Fruit fly (Drosophila melanogaster) whole organism, embryonic: ENCODE data around the gene CG32176.

ENCODE experiments used
- Antp ChIP-seq: fragments of 200-800 bp; sonication (Bioruptor generic); optimal IDR thresholded peaks from 3 replicates; lab custom pipeline; 2016; ENCODE audit warnings: missing biosample characterization, missing genetic modification characterization
- Atf3 ChIP-seq: fragments of 200-800 bp; sonication (Bioruptor generic); optimal IDR thresholded peaks from 3 replicates; lab custom pipeline; 2016; ENCODE audit warnings: missing biosample characterization, missing genetic modification characterization
- B-H2 ChIP-seq: fragments of 200-800 bp; sonication (Bioruptor generic); optimal IDR thresholded peaks from 2 replicates; lab custom pipeline; 2018; ENCODE audit warnings: missing biosample characterization, mild to moderate bottlenecking, missing genetic modification characterization
- Bteb2 ChIP-seq: fragments of 200-800 bp; sonication (Bioruptor generic); optimal IDR thresholded peaks from 2 replicates; lab custom pipeline; 2016; ENCODE audit warnings: missing biosample characterization, missing genetic modification characterization
- CG12299 ChIP-seq: fragments of 200-800 bp; sonication (Bioruptor generic); optimal IDR thresholded peaks from 2 replicates; lab custom pipeline; 2018; ENCODE audit warnings: missing biosample characterization, mild to moderate bottlenecking, missing genetic modification characterization
- CG12391 ChIP-seq: fragments of 200-800 bp; sonication (Bioruptor generic); optimal IDR thresholded peaks from 3 replicates; lab custom pipeline; 2018; ENCODE audit warnings: missing biosample characterization, mild to moderate bottlenecking, missing genetic modification characterization, moderate library complexity
- CG14050 ChIP-seq: fragments of 200-800 bp; sonication (Bioruptor generic); IDR thresholded peaks from 3 replicates; pipeline ENCODE4 v1.3.6; 2022; ENCODE audit warnings: missing biosample characterization, missing genetic modification characterization
- CG16779 ChIP-seq: fragments of 200-800 bp; sonication (Bioruptor generic); IDR thresholded peaks from 2 replicates; pipeline ENCODE4 v1.3.6; 2022; ENCODE audit warnings: missing biosample characterization, missing genetic modification characterization
- CG16813 ChIP-seq: fragments of 200-800 bp; sonication (Bioruptor generic); IDR thresholded peaks from 3 replicates; pipeline ENCODE4 v1.3.6; 2022; ENCODE audit warnings: missing biosample characterization, missing genetic modification characterization; ENCODE audit not compliant: partially characterized antibody
- CG1792 ChIP-seq: fragments of 200-800 bp; sonication (Bioruptor generic); optimal IDR thresholded peaks from 2 replicates; lab custom pipeline; 2016; ENCODE audit warnings: missing biosample characterization, missing genetic modification characterization
- CG2678 ChIP-seq: fragments of 200-800 bp; sonication (Bioruptor generic); optimal IDR thresholded peaks from 3 replicates; lab custom pipeline; 2019; ENCODE audit warnings: missing biosample characterization, mild to moderate bottlenecking, missing genetic modification characterization, moderate library complexity
- CG31365 ChIP-seq: fragments of 200-800 bp; sonication (Bioruptor generic); optimal IDR thresholded peaks from 2 replicates; lab custom pipeline; 2018; ENCODE audit warnings: missing biosample characterization, mild to moderate bottlenecking, missing genetic modification characterization
- CG3163 ChIP-seq: fragments of 200-800 bp; sonication (Bioruptor generic); optimal IDR thresholded peaks from 3 replicates; lab custom pipeline; 2016; ENCODE audit warnings: missing biosample characterization, missing genetic modification characterization
- CG34376 ChIP-seq: fragments of 200-800 bp; sonication (Bioruptor generic); optimal IDR thresholded peaks from 2 replicates; lab custom pipeline; 2018; ENCODE audit warnings: missing biosample characterization, mild to moderate bottlenecking, missing genetic modification characterization
- CG4707 ChIP-seq: fragments of 200-800 bp; sonication (Bioruptor generic); optimal IDR thresholded peaks from 2 replicates; lab custom pipeline; 2018; ENCODE audit warnings: missing biosample characterization, mild to moderate bottlenecking, missing genetic modification characterization, moderate library complexity
- CG6813 ChIP-seq: fragments of 200-800 bp; sonication (Bioruptor generic); optimal IDR thresholded peaks from 2 replicates; lab custom pipeline; 2017; ENCODE audit warnings: missing biosample characterization, missing genetic modification characterization, mild to moderate bottlenecking, moderate library complexity, missing genetic modification reagents
- CG7271 ChIP-seq: fragments of 200-800 bp; sonication (Bioruptor generic); optimal IDR thresholded peaks from 2 replicates; lab custom pipeline; 2018; ENCODE audit warnings: missing biosample characterization, mild to moderate bottlenecking, missing genetic modification characterization, moderate library complexity
- CG7372 ChIP-seq: fragments of 200-800 bp; sonication (Bioruptor generic); IDR thresholded peaks from 2 replicates; pipeline ENCODE4 v1.3.6; 2022; ENCODE audit warnings: missing biosample characterization, missing genetic modification characterization
- CG8281 ChIP-seq: fragments of 200-800 bp; sonication (Bioruptor generic); optimal IDR thresholded peaks from 2 replicates; lab custom pipeline; 2018; ENCODE audit warnings: missing biosample characterization, mild to moderate bottlenecking, missing genetic modification characterization, moderate library complexity
- CG8944 ChIP-seq: fragments of 200-800 bp; sonication (Bioruptor generic); optimal IDR thresholded peaks from 3 replicates; lab custom pipeline; 2016; ENCODE audit warnings: missing biosample characterization, missing genetic modification characterization
- CG9437 ChIP-seq: fragments of 200-800 bp; sonication (Bioruptor generic); optimal IDR thresholded peaks from 2 replicates; lab custom pipeline; 2018; ENCODE audit warnings: missing biosample characterization, mild to moderate bottlenecking, missing genetic modification characterization
- CG9932 ChIP-seq: fragments of 200-800 bp; sonication (Bioruptor generic); IDR thresholded peaks from 2 replicates; pipeline ENCODE4 v1.3.6; 2022; ENCODE audit warnings: missing biosample characterization, missing genetic modification characterization
- CrebB ChIP-seq: fragments of 200-800 bp; sonication (Bioruptor generic); optimal IDR thresholded peaks from 3 replicates; lab custom pipeline; 2018; ENCODE audit warnings: missing biosample characterization, mild to moderate bottlenecking, missing genetic modification characterization
- Dbx ChIP-seq: fragments of 200-800 bp; sonication (Bioruptor generic); IDR thresholded peaks from 3 replicates; pipeline ENCODE4 v1.3.6; 2022; ENCODE audit warnings: missing biosample characterization, missing genetic modification characterization
- Gug ChIP-seq: fragments of 200-800 bp; sonication (Bioruptor generic); IDR thresholded peaks from 4 replicates; pipeline ENCODE4 v1.3.6; 2022; ENCODE audit warnings: missing biosample characterization, missing genetic modification characterization
- H15 ChIP-seq: fragments of 200-800 bp; sonication (Bioruptor generic); IDR thresholded peaks from 3 replicates; pipeline ENCODE4 v1.3.6; 2022; ENCODE audit warnings: missing biosample characterization, missing genetic modification characterization
- HLH3B ChIP-seq: fragments of 200-800 bp; sonication (Bioruptor generic); IDR thresholded peaks from 2 replicates; pipeline ENCODE4 v1.3.6; 2022; ENCODE audit warnings: missing biosample characterization, missing genetic modification characterization
- Med ChIP-seq: fragments of 200-800 bp; sonication (Bioruptor generic); peaks from one replicate; lab custom pipeline; 2016; ENCODE audit warnings: missing biosample characterization, missing genetic modification characterization, mild to moderate bottlenecking, inconsistent platforms, moderate library complexity
- Mes4 ChIP-seq: fragments of 200-800 bp; sonication (Bioruptor generic); optimal IDR thresholded peaks from 2 replicates; lab custom pipeline; 2016; ENCODE audit warnings: missing biosample characterization, missing genetic modification characterization
- Nf-YC ChIP-seq: fragments of 200-800 bp; optimal IDR thresholded peaks from 3 replicates; lab custom pipeline; 2019; ENCODE audit warnings: missing biosample characterization, mild to moderate bottlenecking, missing genetic modification characterization, moderate library complexity
- Oaz ChIP-seq: fragments of 200-800 bp; sonication (Bioruptor generic); IDR thresholded peaks from 2 replicates; pipeline ENCODE4 v1.3.6; 2022; ENCODE audit warnings: missing biosample characterization, missing genetic modification characterization
- PHDP ChIP-seq: fragments of 200-800 bp; sonication (Bioruptor generic); optimal IDR thresholded peaks from 3 replicates; lab custom pipeline; 2018; ENCODE audit warnings: missing biosample characterization, mild to moderate bottlenecking, missing genetic modification characterization, moderate library complexity
- Pdp1 ChIP-seq, 2 experiments: fragments of 200-800 bp; sonication (Bioruptor generic); optimal IDR thresholded peaks; 3 replicates each; lab custom pipeline; 2016; ENCODE audit warnings: missing biosample characterization in 2 of 2, missing genetic modification characterization in 2 of 2, mild to moderate bottlenecking in 1 of 2, moderate library complexity in 1 of 2
- Poxn ChIP-seq: fragments of 200-800 bp; sonication (Bioruptor generic); IDR thresholded peaks from 2 replicates; pipeline ENCODE4 v1.3.6; 2022; ENCODE audit warnings: missing biosample characterization, missing genetic modification characterization
- Spps ChIP-seq: fragments of 200-800 bp; sonication (Bioruptor generic); optimal IDR thresholded peaks from 2 replicates; lab custom pipeline; 2018; ENCODE audit warnings: missing biosample characterization, mild to moderate bottlenecking, missing genetic modification characterization
- Sry-β ChIP-seq: fragments of 200-800 bp; sonication (Bioruptor generic); optimal IDR thresholded peaks from 2 replicates; lab custom pipeline; 2018; ENCODE audit warnings: missing biosample characterization, mild to moderate bottlenecking, missing genetic modification characterization, moderate library complexity
- ac ChIP-seq: fragments of 200-800 bp; sonication (Bioruptor generic); optimal IDR thresholded peaks from 3 replicates; lab custom pipeline; 2017; ENCODE audit warnings: missing biosample characterization, mild to moderate bottlenecking, missing genetic modification characterization
- bowl ChIP-seq: fragments of 200-800 bp; sonication (Bioruptor generic); IDR thresholded peaks from 2 replicates; pipeline ENCODE4 v1.3.6; 2022; ENCODE audit warnings: missing biosample characterization, missing genetic modification characterization
- cato ChIP-seq: fragments of 200-800 bp; sonication (Bioruptor generic); optimal IDR thresholded peaks from 2 replicates; lab custom pipeline; 2016; ENCODE audit warnings: missing biosample characterization, missing genetic modification characterization, borderline replicate concordance
- chif ChIP-seq, 2 experiments: fragments of 200-800 bp; sonication (Bioruptor generic); optimal IDR thresholded peaks; 3 replicates each; lab custom pipeline; 2016; ENCODE audit warnings: missing biosample characterization in 2 of 2, missing genetic modification characterization in 2 of 2
- ci ChIP-seq: fragments of 200-800 bp; sonication (Bioruptor generic); IDR thresholded peaks from 3 replicates; pipeline ENCODE4 v1.3.6; 2022; ENCODE audit warnings: missing biosample characterization, missing genetic modification characterization
- crc ChIP-seq: fragments of 200-800 bp; sonication (Bioruptor generic); optimal IDR thresholded peaks from 2 replicates; lab custom pipeline; 2016; ENCODE audit warnings: missing biosample characterization, missing genetic modification characterization
- ems ChIP-seq: fragments of 200-800 bp; sonication (Bioruptor generic); optimal IDR thresholded peaks from 3 replicates; lab custom pipeline; 2016; ENCODE audit warnings: missing biosample characterization, missing genetic modification characterization
- fu2 ChIP-seq: fragments of 200-800 bp; sonication (Bioruptor generic); optimal IDR thresholded peaks from 2 replicates; lab custom pipeline; 2016; ENCODE audit warnings: missing biosample characterization, missing genetic modification characterization
- gfzf ChIP-seq: fragments of 200-800 bp; sonication (Bioruptor generic); optimal IDR thresholded peaks from 2 replicates; lab custom pipeline; 2016; ENCODE audit warnings: missing biosample characterization, mild to moderate bottlenecking, missing genetic modification characterization, moderate library complexity
- nerfin-2 ChIP-seq: fragments of 200-800 bp; sonication (Bioruptor generic); IDR thresholded peaks from 2 replicates; pipeline ENCODE4 v1.3.6; 2022; ENCODE audit warnings: missing biosample characterization, missing genetic modification characterization; ENCODE audit not compliant: partially characterized antibody
- psq ChIP-seq: fragments of 200-800 bp; sonication (Bioruptor generic); optimal IDR thresholded peaks from 2 replicates; lab custom pipeline; 2017; ENCODE audit warnings: missing biosample characterization, missing genetic modification characterization
- row ChIP-seq: fragments of 200-800 bp; sonication (Bioruptor generic); IDR thresholded peaks from 3 replicates; pipeline ENCODE4 v1.3.6; 2022; ENCODE audit warnings: missing biosample characterization, missing genetic modification characterization
- slbo ChIP-seq: fragments of 200-800 bp; sonication (Bioruptor generic); IDR thresholded peaks from 2 replicates; pipeline ENCODE4 v1.3.6; 2022; ENCODE audit warnings: missing biosample characterization, missing genetic modification characterization
- unpg ChIP-seq: fragments of 200-800 bp; sonication (Bioruptor generic); optimal IDR thresholded peaks from 3 replicates; lab custom pipeline; 2018; ENCODE audit warnings: missing biosample characterization, mild to moderate bottlenecking, missing genetic modification characterization, moderate library complexity
- zf30C ChIP-seq: fragments of 200-800 bp; sonication (Bioruptor generic); optimal IDR thresholded peaks from 3 replicates; lab custom pipeline; 2018; ENCODE audit warnings: missing biosample characterization, mild to moderate bottlenecking, missing genetic modification characterization

Gene CG32176

dm6 chr3L:17433555-17433954 is at the start of gene CG32176, which contains the start of gene Coq4 (continued):
- peak; percentile 89 for TF ChIP-seq Nf-YC (tag; lab: Kevin White, UChicago)
- peak; percentile 69 for TF ChIP-seq CG16813 (GFP tag; lab: Robert Waterston, UW)
- TF ChIP-seq CG2678 (tag; lab: Kevin White, UChicago), result peak; percentile 97
- peak; percentile 99 for TF ChIP-seq CG9932 (GFP tag; lab: Robert Waterston, UW)
- peak; percentile 99 for TF ChIP-seq ems (GFP tag; lab: Kevin White, UChicago)
- peak; percentile 93 for TF ChIP-seq psq (GFP tag; lab: Kevin White, UChicago)
- peak; percentile 97 for TF ChIP-seq CrebB
- peak; percentile 98 to 99 for TF ChIP-seq chif (GFP tag; optimal IDR thresholded peaks at IDR 0.05; lab: Kevin White, UChicago)
- TF ChIP-seq fu2 (GFP tag; lab: Kevin White, UChicago), result peak; percentile 97
- peak; percentile 88 for TF ChIP-seq CG7271 (tag; lab: Kevin White, UChicago)
- TF ChIP-seq nerfin-2, result peak; percentile 73
- TF ChIP-seq ac, result peak; percentile 88
- TF ChIP-seq Spps (tag; lab: Kevin White, UChicago), result peak; percentile 93
- TF ChIP-seq HLH3B (GFP tag; lab: Robert Waterston, UW), result peak; percentile 97
- TF ChIP-seq PHDP, result peak; percentile 98
- peak; percentile 99 for TF ChIP-seq CG12391
- TF ChIP-seq bowl (GFP tag; lab: Robert Waterston, UW), result peak; percentile 90
- peak; percentile 85 for TF ChIP-seq CG31365 (tag; lab: Kevin White, UChicago)
- peak; percentile 98 for TF ChIP-seq crc (GFP tag; lab: Kevin White, UChicago)
- peak; percentile 97 for TF ChIP-seq CG14050
- peak; percentile 96 for TF ChIP-seq CG1792
- TF ChIP-seq CG16779 (GFP tag; lab: Robert Waterston, UW), result peak; percentile 97
- peak; percentile 98 for TF ChIP-seq ci (GFP tag; lab: Robert Waterston, UW)
- TF ChIP-seq CG8281 (tag; lab: Kevin White, UChicago), result peak; percentile 89
- TF ChIP-seq CG8944 (GFP tag; lab: Kevin White, UChicago), result peak; percentile 99
- TF ChIP-seq Antp, result peak; percentile 98
- peak; percentile 100 for TF ChIP-seq row (GFP tag; lab: Robert Waterston, UW)
- peak; percentile 96 for TF ChIP-seq CG6813 (GFP tag; lab: Kevin White, UChicago)
- TF ChIP-seq Oaz (GFP tag; lab: Robert Waterston, UW), result peak; percentile 97
- peak; percentile 99 for TF ChIP-seq slbo
- TF ChIP-seq CG7372 (GFP tag; lab: Robert Waterston, UW), result peak; percentile 96
- peak; percentile 98 for TF ChIP-seq B-H2 (GFP tag; lab: Kevin White, UChicago)
- TF ChIP-seq CG3163 (GFP tag; lab: Kevin White, UChicago), result peak; percentile 88
- peak; percentile 98 for TF ChIP-seq Bteb2
- TF ChIP-seq CG12299 (tag; lab: Kevin White, UChicago), result peak; percentile 96
- peak; percentile 99 for TF ChIP-seq unpg (GFP tag; lab: Kevin White, UChicago)
- TF ChIP-seq CG34376, result peak; percentile 93
- peak; percentile 96 for TF ChIP-seq cato
- peak; percentile 91 for TF ChIP-seq Poxn (GFP tag; lab: Robert Waterston, UW)
- peak; percentile 98 for TF ChIP-seq Atf3
- TF ChIP-seq Med, result peak; percentile 100
- TF ChIP-seq Mes4, result peak; percentile 96
- peak; percentile 88 for TF ChIP-seq CG9437
- no peak for TF ChIP-seq gfzf (GFP tag; lab: Kevin White, UChicago)
- peak; percentile 65 for TF ChIP-seq Sry-β (GFP tag; lab: Kevin White, UChicago)
- peak; percentile 99 for TF ChIP-seq Gug
- TF ChIP-seq H15 (GFP tag; lab: Robert Waterston, UW), result peak; percentile 98
- TF ChIP-seq Dbx (GFP tag; lab: Robert Waterston, UW), result peak; percentile 99
- peak; percentile 100 for TF ChIP-seq CG4707 (GFP tag; lab: Kevin White, UChicago)
- peak; percentile 16 for TF ChIP-seq zf30C (GFP tag; lab: Kevin White, UChicago)
- peak; percentile 96 to 99 for TF ChIP-seq Pdp1 (GFP tag; optimal IDR thresholded peaks at IDR 0.05; lab: Kevin White, UChicago)
